Worm (Caenorhabditis elegans) whole organism, young adult: Measurements from ENCODE around the gene W02H5.2.

ENCODE experiments used
- B0019.2 ChIP-seq: fragments of 200-800 bp; sonication (Bioruptor generic); conservative IDR thresholded peaks from 2 replicates; pipeline ENCODE4 v1.3.6; 2022; ENCODE audit warnings: missing genetic modification reagents, missing genetic modification characterization, missing compliant biosample characterization
- F33H1.4 ChIP-seq: fragments of 200-800 bp; sonication (Bioruptor generic); IDR thresholded peaks from 2 replicates; pipeline ENCODE4 v1.3.6; 2022; ENCODE audit warnings: missing genetic modification reagents, missing genetic modification characterization, missing compliant biosample characterization
- F39B2.1 ChIP-seq: fragments of 200-800 bp; sonication (Bioruptor generic); IDR thresholded peaks from 2 replicates; pipeline ENCODE4 v1.3.6; 2022; ENCODE audit warnings: missing genetic modification reagents, missing genetic modification characterization, missing compliant biosample characterization
- K11D2.4 ChIP-seq: fragments of 200-800 bp; sonication (Bioruptor generic); IDR thresholded peaks from 2 replicates; pipeline ENCODE4 v1.3.6; 2022; ENCODE audit warnings: missing genetic modification reagents, missing genetic modification characterization, missing compliant biosample characterization
- T26A5.8 ChIP-seq: sonication (generic microtip); optimal IDR thresholded peaks from 2 replicates; lab custom pipeline; 2016; ENCODE audit warnings: missing genetic modification characterization, missing compliant biosample characterization
- Y53G8AR.9 ChIP-seq: fragments of 200-800 bp; sonication (Bioruptor generic); conservative IDR thresholded peaks from 2 replicates; pipeline ENCODE4 v1.3.6; 2022; ENCODE audit warnings: missing genetic modification reagents, missing genetic modification characterization, missing compliant biosample characterization
- Y79H2A.3 ChIP-seq: fragments of 200-800 bp; sonication (Bioruptor generic); conservative IDR thresholded peaks from 2 replicates; pipeline ENCODE4 v1.3.6; 2022; ENCODE audit warnings: missing genetic modification reagents, missing genetic modification characterization, missing compliant biosample characterization
- aptf-3 ChIP-seq: fragments of 200-800 bp; sonication (Bioruptor generic); IDR thresholded peaks from 2 replicates; pipeline ENCODE4 v1.3.6; 2022; ENCODE audit warnings: missing genetic modification characterization, missing compliant biosample characterization
- atf-7 ChIP-seq: sonication (generic microtip); optimal IDR thresholded peaks from 2 replicates; lab custom pipeline; 2017; ENCODE audit warnings: mild to moderate bottlenecking, missing genetic modification characterization, missing compliant biosample characterization
- bed-2 ChIP-seq: fragments of 200-800 bp; sonication (Bioruptor generic); IDR thresholded peaks from 2 replicates; pipeline ENCODE4 v1.3.6; 2022; ENCODE audit warnings: missing genetic modification reagents, missing genetic modification characterization, missing compliant biosample characterization
- cebp-2 ChIP-seq: fragments of 200-800 bp; sonication (Bioruptor generic); IDR thresholded peaks from 2 replicates; pipeline ENCODE4 v1.3.6; 2022; ENCODE audit warnings: missing genetic modification characterization, missing compliant biosample characterization
- dox-1 ChIP-seq: fragments of 200-800 bp; sonication (Bioruptor generic); IDR thresholded peaks from 2 replicates; pipeline ENCODE4 v1.3.6; 2022; ENCODE audit warnings: missing genetic modification reagents, missing genetic modification characterization, missing compliant biosample characterization
- dpff-1 ChIP-seq: sonication (generic microtip); optimal IDR thresholded peaks from 2 replicates; lab custom pipeline; 2017; ENCODE audit warnings: mild to moderate bottlenecking, missing genetic modification characterization, missing compliant biosample characterization
- egl-44 ChIP-seq: fragments of 200-800 bp; sonication (Bioruptor generic); IDR thresholded peaks from 2 replicates; pipeline ENCODE4 v1.3.6; 2022; ENCODE audit warnings: missing genetic modification reagents, missing genetic modification characterization, missing compliant biosample characterization
- egrh-3 ChIP-seq: fragments of 200-800 bp; sonication (Bioruptor generic); IDR thresholded peaks from 2 replicates; pipeline ENCODE4 v1.3.6; 2022; ENCODE audit warnings: missing genetic modification reagents, missing genetic modification characterization, missing compliant biosample characterization
- fkh-3 ChIP-seq: sonication (generic microtip); optimal IDR thresholded peaks from 2 replicates; lab custom pipeline; 2016; ENCODE audit warnings: mild to moderate bottlenecking, missing genetic modification characterization, missing compliant biosample characterization
- gei-17 ChIP-seq: fragments of 200-800 bp; sonication (Bioruptor generic); optimal IDR thresholded peaks from 2 replicates; lab custom pipeline; 2018; ENCODE audit warnings: mild to moderate bottlenecking, missing genetic modification characterization, missing compliant biosample characterization
- hlh-12 ChIP-seq: sonication (generic microtip); optimal IDR thresholded peaks from 2 replicates; lab custom pipeline; 2016; ENCODE audit warnings: missing genetic modification characterization, missing compliant biosample characterization
- hmg-1.2 ChIP-seq: fragments of 200-800 bp; sonication (Bioruptor generic); IDR thresholded peaks from 2 replicates; pipeline ENCODE4 v1.3.6; 2022; ENCODE audit warnings: missing genetic modification reagents, missing genetic modification characterization, missing compliant biosample characterization
- hrde-1 ChIP-seq: sonication (generic microtip); optimal IDR thresholded peaks from 2 replicates; lab custom pipeline; 2016; ENCODE audit warnings: missing genetic modification characterization, mild to moderate bottlenecking, missing compliant biosample characterization, moderate library complexity, missing genotype, missing genetic modification reagents, borderline replicate concordance
- let-526 ChIP-seq: fragments of 200-800 bp; sonication (Bioruptor generic); IDR thresholded peaks from 2 replicates; pipeline ENCODE4 v1.3.6; 2022; ENCODE audit warnings: missing genetic modification reagents, missing genetic modification characterization, missing compliant biosample characterization
- let-607 ChIP-seq, 2 experiments: fragments of 200-800 bp in 1 of 2; sonication (Bioruptor generic) in 1 of 2; sonication (generic microtip) in 1 of 2; optimal IDR thresholded peaks; 2 replicates each; lab custom pipeline; 2016 to 2018; ENCODE audit warnings: mild to moderate bottlenecking in 2 of 2, missing compliant biosample characterization in 2 of 2, missing genetic modification characterization in 2 of 2, moderate library complexity in 2 of 2, missing genotype in 1 of 2
- madf-10 ChIP-seq: sonication (generic microtip); optimal IDR thresholded peaks from 2 replicates; lab custom pipeline; 2016; ENCODE audit warnings: mild to moderate bottlenecking, missing genetic modification characterization, missing compliant biosample characterization
- mcd-1 ChIP-seq: fragments of 200-800 bp; sonication (Bioruptor generic); IDR thresholded peaks from 2 replicates; pipeline ENCODE4 v1.3.6; 2022; ENCODE audit warnings: missing genetic modification reagents, missing genetic modification characterization, missing compliant biosample characterization
- mel-28 ChIP-seq: sonication (generic microtip); optimal IDR thresholded peaks from 2 replicates; lab custom pipeline; 2016; ENCODE audit warnings: borderline replicate concordance, mild to moderate bottlenecking, missing genetic modification characterization, missing compliant biosample characterization
- nfyb-1 ChIP-seq: fragments of 200-800 bp; sonication (Bioruptor generic); IDR thresholded peaks from 2 replicates; pipeline ENCODE4 v1.3.6; 2022; ENCODE audit warnings: missing genetic modification reagents, missing genetic modification characterization, missing compliant biosample characterization
- nhr-120 ChIP-seq: fragments of 200-800 bp; sonication (Bioruptor generic); IDR thresholded peaks from 2 replicates; pipeline ENCODE4 v1.3.6; 2022; ENCODE audit warnings: missing genetic modification characterization, missing compliant biosample characterization
- nhr-179 ChIP-seq: sonication (generic microtip); optimal IDR thresholded peaks from 2 replicates; lab custom pipeline; 2016; ENCODE audit warnings: mild to moderate bottlenecking, missing genetic modification characterization, missing compliant biosample characterization
- nhr-80 ChIP-seq: sonication (generic microtip); optimal IDR thresholded peaks from 2 replicates; lab custom pipeline; 2016; ENCODE audit warnings: missing genetic modification characterization, missing compliant biosample characterization
- nhr-90 ChIP-seq: sonication (generic microtip); optimal IDR thresholded peaks from 2 replicates; lab custom pipeline; 2016; ENCODE audit warnings: missing genotype, mild to moderate bottlenecking, missing genetic modification characterization, missing compliant biosample characterization
- snpc-1.1 ChIP-seq: sonication (generic microtip); optimal IDR thresholded peaks from 2 replicates; lab custom pipeline; 2017; ENCODE audit warnings: missing genetic modification characterization, mild to moderate bottlenecking, missing compliant biosample characterization, antibody characterized with exemption, moderate library complexity, missing genotype, missing genetic modification reagents; ENCODE audit not compliant: insufficient read depth
- sptf-2 ChIP-seq: fragments of 200-800 bp; sonication (Bioruptor generic); optimal IDR thresholded peaks from 2 replicates; lab custom pipeline; 2018; ENCODE audit warnings: mild to moderate bottlenecking, missing genetic modification characterization, missing compliant biosample characterization
- tbp1 ChIP-seq: fragments of 200-800 bp; sonication (Bioruptor generic); optimal IDR thresholded peaks from 2 replicates; lab custom pipeline; 2018; ENCODE audit warnings: mild to moderate bottlenecking, missing genetic modification characterization, missing compliant biosample characterization
- zfh-2 ChIP-seq: fragments of 200-800 bp; sonication (Bioruptor generic); conservative IDR thresholded peaks from 2 replicates; pipeline ENCODE4 v1.3.6; 2022; ENCODE audit warnings: missing genetic modification reagents, missing genetic modification characterization, missing compliant biosample characterization
- ztf-22 ChIP-seq: fragments of 200-800 bp; sonication (Bioruptor generic); optimal IDR thresholded peaks from 2 replicates; lab custom pipeline; 2018; ENCODE audit warnings: mild to moderate bottlenecking, missing genetic modification characterization, moderate library complexity, missing compliant biosample characterization
- ztf-28 ChIP-seq: fragments of 200-800 bp; sonication (Bioruptor generic); IDR thresholded peaks from 2 replicates; pipeline ENCODE4 v1.3.6; 2022; ENCODE audit warnings: missing genetic modification reagents, missing genetic modification characterization, missing compliant biosample characterization

The W02H5.2 gene

ce11 chrV:2638545-2638944 lies 590 bp upstream of the W02H5.2 start, which contains the start of gene W02H5.19 (continued):
- TF ChIP-seq nhr-80 (no peak), let-526 (GFP tag; lab: Robert Waterston, UW) (no peak), dox-1 (GFP tag; lab: Robert Waterston, UW) (peak; percentile 80), atf-7 (peak; percentile 21), nhr-90 (tag; lab: Kevin White, UChicago) (no peak), nhr-120 (no peak), dpff-1 (tag; lab: Kevin White, UChicago) (no peak), hlh-12 (no peak), F39B2.1 (GFP tag; lab: Robert Waterston, UW) (no peak), Y53G8AR.9 (GFP tag; lab: Robert Waterston, UW) (no peak), madf-10 (tag; lab: Kevin White, UChicago) (peak; percentile 42), mcd-1 (GFP tag; lab: Robert Waterston, UW) (peak; percentile 87), K11D2.4 (GFP tag; lab: Robert Waterston, UW) (0 out of 2 replicates have a peak, but pooled peaks have one; percentile 22), nfyb-1 (GFP tag; lab: Robert Waterston, UW) (0 out of 2 replicates have a peak, but pooled peaks have one; percentile 47), nhr-179 (tag; lab: Kevin White, UChicago) (no peak), T26A5.8 (tag; lab: Kevin White, UChicago) (no peak), ztf-22 (GFP tag; lab: Kevin White, UChicago) (no peak), gei-17 (GFP tag; lab: Kevin White, UChicago) (no peak), aptf-3 (GFP tag; lab: Robert Waterston, UW) (no peak)

- TF ChIP-seq mel-28 (tag; lab: Kevin White, UChicago) (no peak), bed-2 (GFP tag; lab: Robert Waterston, UW) (no peak), B0019.2 (no peak), sptf-2 (no peak), Y79H2A.3 (GFP tag; lab: Robert Waterston, UW) (no peak), snpc-1.1 (tag; lab: Kevin White, UChicago) (no peak), egrh-3 (GFP tag; lab: Robert Waterston, UW) (0 out of 2 replicates have a peak, but pooled peaks have one; percentile 24), zfh-2 (GFP tag; lab: Robert Waterston, UW) (peak; percentile 59; the same call in 1 of the 2 replicates), nhr-80 (no peak), gei-17 (GFP tag; lab: Kevin White, UChicago) (no peak), let-607 (tag; optimal IDR thresholded peaks at IDR 0.05; lab: Kevin White, UChicago) (no peak), hmg-1.2 (GFP tag; lab: Robert Waterston, UW) (no peak), let-526 (GFP tag; lab: Robert Waterston, UW) (no peak), cebp-2 (GFP tag; lab: Robert Waterston, UW) (no peak)
Observed at ce11 chrV:2639506-2639905, 371 bp downstream of the W02H5.2 start.

- peak; percentile 56; the same call in 1 of the 2 replicates for TF ChIP-seq nfyb-1 (GFP tag; lab: Robert Waterston, UW)
- TF ChIP-seq nhr-120, result 0 out of 2 replicates have a peak, but pooled peaks have one; percentile 65
- TF ChIP-seq egrh-3 (GFP tag; lab: Robert Waterston, UW), result peak; percentile 35; the same call in 1 of the 2 replicates
- TF ChIP-seq zfh-2 (GFP tag; lab: Robert Waterston, UW), result peak; percentile 85
- no peak for TF ChIP-seq fkh-3 (tag; lab: Kevin White, UChicago)
- TF ChIP-seq ztf-28, result no peak
Observed at ce11 chrV:2646067-2646466, 6.9 kb downstream of the W02H5.2 start.

ce11 chrV:2647222-2647796 lies 8.2 kb downstream of the W02H5.2 start:
- TF ChIP-seq tbp1 (GFP tag; lab: Kevin White, UChicago), result no peak
- TF ChIP-seq hrde-1 (tag; lab: Kevin White, UChicago), result peak; percentile 13
- no peak for TF ChIP-seq F33H1.4 (GFP tag; lab: Robert Waterston, UW)
- TF ChIP-seq egl-44 (GFP tag; lab: Robert Waterston, UW), result 0 out of 2 replicates have a peak, but pooled peaks have one; percentile 33
- TF ChIP-seq nfyb-1 (GFP tag; lab: Robert Waterston, UW), result no peak
